Worm (Caenorhabditis elegans) whole organism, L4/young adult: ENCODE data around the gene nlp-79.

ENCODE experiments used
- W03F9.2 ChIP-seq: fragments of 150-350 bp; optimal IDR thresholded peaks from 2 replicates; lab custom pipeline; 2014; ENCODE audit warnings: missing biosample characterization, missing genetic modification characterization
- dao-5 ChIP-seq: sonication (generic microtip); optimal IDR thresholded peaks from 2 replicates; lab custom pipeline; 2016; ENCODE audit warnings: missing genotype, missing genetic modification characterization, moderate library complexity, missing compliant biosample characterization
- him-1 ChIP-seq: sonication (generic microtip); optimal IDR thresholded peaks from 2 replicates; lab custom pipeline; 2016; ENCODE audit warnings: missing genotype, missing genetic modification reagents, missing genetic modification characterization, missing compliant biosample characterization

The nlp-79 gene

ce11 chrIV:13154391-13155283 lies 5.3 kb downstream of the nlp-79 start, which contains the start of the genes crld-1 and msh-5:
Gene crld-1, minus strand, starts transcription at chrIV:13154441.
Gene msh-5, plus strand, starts transcription at chrIV:13155233.
- TF ChIP-seq him-1 (no peak), dao-5 (tag; lab: Kevin White, UChicago) (no peak), W03F9.2 (tag; lab: Kevin White, UChicago) (no peak)

ce11 chrIV:13165181-13165580 lies 15.8 kb downstream of the nlp-79 start, which contains the start of gene scl-14:
Gene scl-14, plus strand, starts transcription at chrIV:13165481.
- no peak for TF ChIP-seq W03F9.2 (tag; lab: Kevin White, UChicago)
- TF ChIP-seq dao-5 (tag; lab: Kevin White, UChicago): no peak

ce11 chrIV:13167534-13167933 lies 18.2 kb downstream of the nlp-79 start:
- no peak for TF ChIP-seq W03F9.2 (tag; lab: Kevin White, UChicago)
- TF ChIP-seq him-1: no peak
- TF ChIP-seq dao-5 (tag; lab: Kevin White, UChicago): no peak

- TF ChIP-seq W03F9.2 (tag; lab: Kevin White, UChicago): no peak
- TF ChIP-seq him-1: no peak
Measured at ce11 chrIV:13170241-13170640, 20.9 kb downstream of the nlp-79 start, which contains the start of gene nas-14. Gene nas-14, plus strand, starts transcription at chrIV:13170541.

ce11 chrIV:13173359-13173758 lies 24.0 kb downstream of the nlp-79 start:
- TF ChIP-seq W03F9.2 (tag; lab: Kevin White, UChicago) (no peak), him-1 (no peak), dao-5 (tag; lab: Kevin White, UChicago) (no peak)

- no peak for TF ChIP-seq W03F9.2 (tag; lab: Kevin White, UChicago)
- TF ChIP-seq him-1: no peak
- TF ChIP-seq dao-5 (tag; lab: Kevin White, UChicago): no peak
Measured at ce11 chrIV:13179295-13179694, 29.9 kb downstream of the nlp-79 start, which contains the start of gene lev-1. Gene lev-1, minus strand, starts transcription at chrIV:13179395.

ce11 chrIV:13180723-13181122 lies 31.3 kb downstream of the nlp-79 start, which contains the start of gene F58D2.3:
Gene F58D2.3, minus strand, starts transcription at chrIV:13180823.
- TF ChIP-seq dao-5 (tag; lab: Kevin White, UChicago): no peak
- TF ChIP-seq him-1: no peak
- TF ChIP-seq W03F9.2 (tag; lab: Kevin White, UChicago): no peak

ce11 chrIV:13188959-13189358 lies 39.6 kb downstream of the nlp-79 start, which contains the start of gene F58D2.4:
Gene F58D2.4, minus strand, starts transcription at chrIV:13189059.
- no peak for TF ChIP-seq W03F9.2 (tag; lab: Kevin White, UChicago)
- TF ChIP-seq dao-5 (tag; lab: Kevin White, UChicago): no peak
- TF ChIP-seq him-1: no peak

ce11 chrIV:13189467-13189866 lies 40.1 kb downstream of the nlp-79 start, which contains the start of gene F58D2.2:
Gene F58D2.2, plus strand, starts transcription at chrIV:13189767.
- TF ChIP-seq dao-5 (tag; lab: Kevin White, UChicago) (no peak), him-1 (no peak), W03F9.2 (tag; lab: Kevin White, UChicago) (no peak)

- TF ChIP-seq dao-5 (tag; lab: Kevin White, UChicago): no peak
Measured at ce11 chrIV:13190075-13190474, 40.7 kb downstream of the nlp-79 start.

- TF ChIP-seq dao-5 (tag; lab: Kevin White, UChicago) (no peak), W03F9.2 (tag; lab: Kevin White, UChicago) (no peak), him-1 (no peak)
Measured at ce11 chrIV:13193239-13193638, 43.9 kb downstream of the nlp-79 start, which contains the start of gene F58D2.5. Gene F58D2.5, minus strand, starts transcription at chrIV:13193339.

- no peak for TF ChIP-seq him-1
- TF ChIP-seq dao-5 (tag; lab: Kevin White, UChicago): no peak
- TF ChIP-seq W03F9.2 (tag; lab: Kevin White, UChicago): no peak
Measured at ce11 chrIV:13197282-13197681, 47.9 kb downstream of the nlp-79 start, which contains the start of gene C48D1.1. Gene C48D1.1, minus strand, starts transcription at chrIV:13197382.
